Fruit fly (Drosophila melanogaster) whole organism, embryonic: ENCODE results near the gene Indy.

Experiments used
- Atf3 ChIP-seq: fragments of 200-800 bp; sonication (Bioruptor generic); optimal IDR thresholded peaks from 3 replicates; lab custom pipeline; 2016; ENCODE audit warnings: missing biosample characterization, missing genetic modification characterization
- CG10267 ChIP-seq: fragments of 200-800 bp; sonication (Bioruptor generic); optimal IDR thresholded peaks from 2 replicates; lab custom pipeline; 2018; ENCODE audit warnings: missing biosample characterization, mild to moderate bottlenecking, missing genetic modification characterization, moderate library complexity
- CG10274 ChIP-seq: fragments of 200-800 bp; sonication (Bioruptor generic); optimal IDR thresholded peaks from 3 replicates; lab custom pipeline; 2017; ENCODE audit warnings: missing biosample characterization, mild to moderate bottlenecking, missing genetic modification characterization
- CG11696 ChIP-seq: fragments of 200-800 bp; sonication (Bioruptor generic); IDR thresholded peaks from 2 replicates; pipeline ENCODE4 v1.3.6; 2022; ENCODE audit warnings: missing biosample characterization, missing genetic modification characterization
- CG13775 ChIP-seq: fragments of 200-800 bp; sonication (Bioruptor generic); optimal IDR thresholded peaks from 3 replicates; lab custom pipeline; 2017; ENCODE audit warnings: missing biosample characterization, mild to moderate bottlenecking, missing genetic modification characterization
- CG15269 ChIP-seq: fragments of 200-800 bp; sonication (Bioruptor generic); optimal IDR thresholded peaks from 2 replicates; lab custom pipeline; 2018; ENCODE audit warnings: missing biosample characterization, mild to moderate bottlenecking, missing genetic modification characterization, moderate library complexity
- CG1603 ChIP-seq: fragments of 200-800 bp; sonication (Bioruptor generic); optimal IDR thresholded peaks from 2 replicates; lab custom pipeline; 2019; ENCODE audit warnings: missing biosample characterization, mild to moderate bottlenecking, missing genetic modification characterization, moderate library complexity
- CG17359 ChIP-seq: fragments of 200-800 bp; sonication (Bioruptor generic); optimal IDR thresholded peaks from 3 replicates; lab custom pipeline; 2018; ENCODE audit warnings: missing biosample characterization, mild to moderate bottlenecking, missing genetic modification characterization, moderate library complexity
- CG1832 ChIP-seq: fragments of 200-800 bp; sonication (Bioruptor generic); optimal IDR thresholded peaks from 2 replicates; lab custom pipeline; 2017; ENCODE audit warnings: missing biosample characterization, mild to moderate bottlenecking, missing genetic modification characterization, inconsistent platforms
- CG2199 ChIP-seq: fragments of 200-800 bp; sonication (Bioruptor generic); IDR thresholded peaks from 3 replicates; pipeline ENCODE4 v1.3.6; 2022; ENCODE audit warnings: missing biosample characterization, missing genetic modification characterization
- CG30020 ChIP-seq: fragments of 200-800 bp; optimal IDR thresholded peaks from 2 replicates; lab custom pipeline; 2019; ENCODE audit warnings: missing biosample characterization, mild to moderate bottlenecking, missing genetic modification characterization, moderate library complexity
- CG3065 ChIP-seq: fragments of 200-800 bp; sonication (Bioruptor generic); optimal IDR thresholded peaks from 2 replicates; lab custom pipeline; 2016; ENCODE audit warnings: missing biosample characterization, missing genetic modification characterization
- CG3407 ChIP-seq: fragments of 200-800 bp; sonication (Bioruptor generic); optimal IDR thresholded peaks from 2 replicates; lab custom pipeline; 2018; ENCODE audit warnings: missing biosample characterization, mild to moderate bottlenecking, missing genetic modification characterization
- CG3838 ChIP-seq: fragments of 200-800 bp; sonication (Bioruptor generic); optimal IDR thresholded peaks from 3 replicates; lab custom pipeline; 2016; ENCODE audit warnings: missing biosample characterization, missing genetic modification characterization
- CG3847 ChIP-seq: fragments of 200-800 bp; sonication (Bioruptor generic); IDR thresholded peaks from 2 replicates; pipeline ENCODE4 v1.3.6; 2022; ENCODE audit warnings: missing biosample characterization, missing genetic modification characterization
- CG4424 ChIP-seq: fragments of 200-800 bp; sonication (Bioruptor generic); optimal IDR thresholded peaks from 3 replicates; lab custom pipeline; 2016; ENCODE audit warnings: missing biosample characterization, missing genetic modification characterization
- CG4820 ChIP-seq: fragments of 200-800 bp; sonication (Bioruptor generic); optimal IDR thresholded peaks from 3 replicates; lab custom pipeline; 2016; ENCODE audit warnings: missing biosample characterization, missing genetic modification characterization
- CG4854 ChIP-seq: fragments of 200-800 bp; sonication (Bioruptor generic); optimal IDR thresholded peaks from 2 replicates; lab custom pipeline; 2016; ENCODE audit warnings: missing biosample characterization, missing genetic modification characterization, inconsistent platforms
- CG6272 ChIP-seq: fragments of 200-800 bp; sonication (Bioruptor generic); IDR thresholded peaks from 2 replicates; pipeline ENCODE4 v1.3.6; 2022; ENCODE audit warnings: missing biosample characterization, missing genetic modification characterization
- CG7556 ChIP-seq: fragments of 200-800 bp; sonication (Bioruptor generic); optimal IDR thresholded peaks from 2 replicates; lab custom pipeline; 2017; ENCODE audit warnings: missing biosample characterization, mild to moderate bottlenecking, missing genetic modification characterization
- CG7987 ChIP-seq: fragments of 200-800 bp; sonication (Bioruptor generic); optimal IDR thresholded peaks from 2 replicates; lab custom pipeline; 2018; ENCODE audit warnings: missing biosample characterization, mild to moderate bottlenecking, missing genetic modification characterization, moderate library complexity
- CG9437 ChIP-seq: fragments of 200-800 bp; sonication (Bioruptor generic); optimal IDR thresholded peaks from 2 replicates; lab custom pipeline; 2018; ENCODE audit warnings: missing biosample characterization, mild to moderate bottlenecking, missing genetic modification characterization
- CrebB ChIP-seq: fragments of 200-800 bp; sonication (Bioruptor generic); optimal IDR thresholded peaks from 3 replicates; lab custom pipeline; 2018; ENCODE audit warnings: missing biosample characterization, mild to moderate bottlenecking, missing genetic modification characterization
- D ChIP-seq, 2 experiments: fragments of 200-800 bp in 1 of 2; fragments of >200 bp in 1 of 2; sonication (Bioruptor generic) in 1 of 2; optimal IDR thresholded peaks; 2 replicates in 1 of 2; 3 replicates in 1 of 2; lab custom pipeline; 2017; ENCODE audit warnings: mild to moderate bottlenecking in 1 of 2, missing biosample characterization in 1 of 2, missing genetic modification characterization in 1 of 2, missing genetic modification reagents in 1 of 2
- Dll ChIP-seq: fragments of 200-800 bp; sonication (Bioruptor generic); IDR thresholded peaks from 4 replicates; pipeline ENCODE4 v1.3.6; 2022; ENCODE audit warnings: missing biosample characterization, missing genetic modification characterization; ENCODE audit not compliant: partially characterized antibody
- Drgx ChIP-seq: fragments of 200-800 bp; sonication (Bioruptor generic); IDR thresholded peaks from 2 replicates; pipeline ENCODE4 v1.3.6; 2022; ENCODE audit warnings: missing biosample characterization, missing genetic modification characterization
- E2f1 ChIP-seq: fragments of 200-800 bp; sonication (Bioruptor generic); IDR thresholded peaks from 2 replicates; pipeline ENCODE4 v1.3.6; 2022; ENCODE audit warnings: missing biosample characterization, missing genetic modification characterization
- Fer2 ChIP-seq: fragments of 200-800 bp; sonication (Bioruptor generic); optimal IDR thresholded peaks from 2 replicates; lab custom pipeline; 2018; ENCODE audit warnings: missing biosample characterization, mild to moderate bottlenecking, missing genetic modification characterization, moderate library complexity
- HLHmδ ChIP-seq: fragments of 200-800 bp; sonication (Bioruptor generic); optimal IDR thresholded peaks from 2 replicates; lab custom pipeline; 2018; ENCODE audit warnings: missing biosample characterization, mild to moderate bottlenecking, missing genetic modification characterization, moderate library complexity
- Lim3 ChIP-seq: fragments of 200-800 bp; sonication (Bioruptor generic); IDR thresholded peaks from 2 replicates; pipeline ENCODE4 v1.3.6; 2022; ENCODE audit warnings: missing biosample characterization, missing genetic modification characterization
- NC2α ChIP-seq: fragments of 200-800 bp; sonication (Bioruptor generic); optimal IDR thresholded peaks from 2 replicates; lab custom pipeline; 2016; ENCODE audit warnings: missing biosample characterization, missing genetic modification characterization
- NFAT ChIP-seq: fragments of 200-800 bp; sonication (Bioruptor generic); IDR thresholded peaks from 2 replicates; pipeline ENCODE4 v1.3.6; 2022; ENCODE audit warnings: missing biosample characterization, missing genetic modification characterization
- Opbp ChIP-seq: fragments of 200-800 bp; sonication (Bioruptor generic); IDR thresholded peaks from 3 replicates; pipeline ENCODE4 v1.3.6; 2022; ENCODE audit warnings: missing biosample characterization, missing genetic modification characterization; ENCODE audit not compliant: partially characterized antibody
- Sin3A ChIP-seq: fragments of >200 bp; optimal IDR thresholded peaks from 2 replicates; lab custom pipeline; 2018
- Spps ChIP-seq: fragments of 200-800 bp; sonication (Bioruptor generic); optimal IDR thresholded peaks from 2 replicates; lab custom pipeline; 2018; ENCODE audit warnings: missing biosample characterization, mild to moderate bottlenecking, missing genetic modification characterization
- Xrp1 ChIP-seq: fragments of 200-800 bp; sonication (Bioruptor generic); IDR thresholded peaks from 2 replicates; pipeline ENCODE4 v1.3.6; 2022; ENCODE audit warnings: missing biosample characterization, missing genetic modification characterization
- ac ChIP-seq: fragments of 200-800 bp; sonication (Bioruptor generic); optimal IDR thresholded peaks from 3 replicates; lab custom pipeline; 2017; ENCODE audit warnings: missing biosample characterization, mild to moderate bottlenecking, missing genetic modification characterization
- cas ChIP-seq: fragments of 200-800 bp; sonication (Bioruptor generic); IDR thresholded peaks from 2 replicates; pipeline ENCODE4 v1.3.6; 2022; ENCODE audit warnings: missing biosample characterization, missing genetic modification characterization
- eve ChIP-seq, 2 experiments: fragments of >200 bp; optimal IDR thresholded peaks; 2 replicates each; lab custom pipeline; 2017; ENCODE audit warnings: missing biosample characterization in 2 of 2, missing genetic modification characterization in 2 of 2
- exex ChIP-seq: fragments of 200-800 bp; sonication (Bioruptor generic); optimal IDR thresholded peaks from 4 replicates; lab custom pipeline; 2018; ENCODE audit warnings: missing biosample characterization, mild to moderate bottlenecking, missing genetic modification characterization, moderate library complexity
- gt ChIP-seq: fragments of 200-800 bp; sonication (Bioruptor generic); IDR thresholded peaks from 2 replicates; pipeline ENCODE4 v1.3.6; 2022; ENCODE audit warnings: missing biosample characterization, missing genetic modification characterization
- ind ChIP-seq: fragments of 200-800 bp; sonication (Bioruptor generic); optimal IDR thresholded peaks from 3 replicates; lab custom pipeline; 2016; ENCODE audit warnings: missing biosample characterization, missing genetic modification characterization
- maf-S ChIP-seq: fragments of 200-800 bp; sonication (Bioruptor generic); optimal IDR thresholded peaks from 2 replicates; lab custom pipeline; 2016; ENCODE audit warnings: missing biosample characterization, missing genetic modification characterization
- peb ChIP-seq: fragments of 200-800 bp; sonication (Bioruptor generic); IDR thresholded peaks from 2 replicates; pipeline ENCODE4 v1.3.6; 2022; ENCODE audit warnings: missing biosample characterization, missing genetic modification characterization
- pnt ChIP-seq: fragments of 200-800 bp; sonication (Bioruptor generic); optimal IDR thresholded peaks from 3 replicates; lab custom pipeline; 2016; ENCODE audit warnings: missing biosample characterization, missing genetic modification characterization
- ranshi ChIP-seq: fragments of 200-800 bp; sonication (Bioruptor generic); IDR thresholded peaks from 2 replicates; pipeline ENCODE4 v1.3.6; 2022; ENCODE audit warnings: missing biosample characterization, missing genetic modification characterization
- repo ChIP-seq: fragments of 200-800 bp; sonication (Bioruptor generic); optimal IDR thresholded peaks from 2 replicates; lab custom pipeline; 2016; ENCODE audit warnings: missing biosample characterization, missing genetic modification characterization
- tap ChIP-seq: fragments of 200-800 bp; optimal IDR thresholded peaks from 3 replicates; lab custom pipeline; 2019; ENCODE audit warnings: missing biosample characterization, mild to moderate bottlenecking, missing genetic modification characterization, moderate library complexity
- tna ChIP-seq: fragments of 200-800 bp; sonication (Bioruptor generic); IDR thresholded peaks from 2 replicates; pipeline ENCODE4 v1.3.6; 2022; ENCODE audit warnings: missing biosample characterization, missing genetic modification characterization; ENCODE audit not compliant: partially characterized antibody
- trem ChIP-seq: fragments of 200-800 bp; optimal IDR thresholded peaks from 3 replicates; lab custom pipeline; 2019; ENCODE audit warnings: missing biosample characterization, mild to moderate bottlenecking, missing genetic modification characterization, moderate library complexity
- tup ChIP-seq: fragments of 200-800 bp; sonication (Bioruptor generic); optimal IDR thresholded peaks from 2 replicates; lab custom pipeline; 2016; ENCODE audit warnings: missing biosample characterization, mild to moderate bottlenecking, missing genetic modification characterization, moderate library complexity
- zfh2 ChIP-seq: fragments of 200-800 bp; sonication (Bioruptor generic); optimal IDR thresholded peaks from 2 replicates; lab custom pipeline; 2016; ENCODE audit warnings: missing biosample characterization, missing genetic modification characterization

Indy gene

DNA sequence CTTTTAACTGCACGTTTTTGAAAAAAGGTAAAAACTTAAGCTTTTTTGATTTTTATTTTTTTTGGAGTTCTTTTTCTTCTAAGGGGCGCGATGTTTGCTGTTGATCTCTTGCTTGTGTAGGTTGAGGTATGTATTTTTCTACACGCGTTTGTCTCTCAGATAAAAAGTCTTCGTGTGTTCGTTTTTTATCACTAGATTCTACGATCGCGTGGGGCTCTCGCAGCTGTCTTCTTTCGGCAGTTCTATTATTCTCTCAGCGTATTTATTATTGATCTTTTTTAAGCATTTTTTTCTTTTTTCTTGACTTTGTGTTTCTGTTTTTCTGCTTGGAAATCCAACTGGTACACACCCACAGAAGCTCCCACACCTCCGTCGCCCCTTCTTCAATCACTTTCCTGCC is 49.0 kb upstream of the Indy start (continued):
- peak; percentile 31 for TF ChIP-seq CG17359 (tag; lab: Kevin White, UChicago)
- TF ChIP-seq tna (GFP tag; lab: Robert Waterston, UW) = no peak
- TF ChIP-seq ranshi (GFP tag; lab: Robert Waterston, UW) = no peak
- no peak for TF ChIP-seq Lim3
- no peak for TF ChIP-seq ac (GFP tag; lab: Kevin White, UChicago)
- TF ChIP-seq D (optimal IDR thresholded peaks at IDR 0.05; lab: Kevin White, UChicago) = no peak
- TF ChIP-seq D (GFP tag; optimal IDR thresholded peaks at IDR 0.05; lab: Kevin White, UChicago) = no peak
- no peak for TF ChIP-seq Drgx (GFP tag; lab: Robert Waterston, UW)
- TF ChIP-seq CG7987 (GFP tag; lab: Kevin White, UChicago) = no peak
- TF ChIP-seq cas (GFP tag; lab: Robert Waterston, UW) = no peak
- no peak for TF ChIP-seq E2f1 (GFP tag; lab: Robert Waterston, UW)
- TF ChIP-seq CG3847 (GFP tag; lab: Robert Waterston, UW) = no peak
- no peak for TF ChIP-seq HLHmδ (GFP tag; lab: Kevin White, UChicago)
- TF ChIP-seq Dll = no peak
- no peak for TF ChIP-seq CG4424 (GFP tag; lab: Kevin White, UChicago)
- TF ChIP-seq gt (GFP tag; lab: Robert Waterston, UW) = no peak
- TF ChIP-seq CG4854 (GFP tag; lab: Kevin White, UChicago) = no peak
- no peak for TF ChIP-seq CG13775 (GFP tag; lab: Kevin White, UChicago)
- TF ChIP-seq CG3838 (GFP tag; lab: Kevin White, UChicago) = no peak
- TF ChIP-seq Spps = no peak
- TF ChIP-seq CG7556 (GFP tag; lab: Kevin White, UChicago) = no peak
- TF ChIP-seq CG30020 = no peak
- TF ChIP-seq CG2199 = peak; percentile 45; the same call in 1 of the 3 replicates
- no peak for TF ChIP-seq maf-S
- no peak for TF ChIP-seq CG9437
- TF ChIP-seq CG11696 (GFP tag; lab: Robert Waterston, UW) = no peak
- TF ChIP-seq exex (tag; lab: Kevin White, UChicago) = peak; percentile 6
- TF ChIP-seq Fer2 (tag; lab: Kevin White, UChicago) = no peak
- TF ChIP-seq Opbp (GFP tag; lab: Robert Waterston, UW) = no peak
- TF ChIP-seq CG6272 (GFP tag; lab: Robert Waterston, UW) = no peak
- no peak for TF ChIP-seq pnt
- TF ChIP-seq NFAT = no peak
- TF ChIP-seq tup (GFP tag; lab: Kevin White, UChicago) = no peak
- TF ChIP-seq zfh2 = no peak
- TF ChIP-seq CG15269 = peak; percentile 5
- no peak for TF ChIP-seq CG1603 (tag; lab: Kevin White, UChicago)
- no peak for TF ChIP-seq ind (GFP tag; lab: Kevin White, UChicago)
- no peak for TF ChIP-seq CrebB (tag; lab: Kevin White, UChicago)
- TF ChIP-seq CG4820 (GFP tag; lab: Kevin White, UChicago) = no peak
- no peak for TF ChIP-seq Sin3A (lab: Kevin White, UChicago)
- TF ChIP-seq Xrp1 = no peak
- TF ChIP-seq eve (GFP tag; optimal IDR thresholded peaks at IDR 0.05; lab: Kevin White, UChicago) = no peak
- no peak for TF ChIP-seq trem (tag; lab: Kevin White, UChicago)
- TF ChIP-seq peb = no peak
- no peak for TF ChIP-seq repo (GFP tag; lab: Kevin White, UChicago)
- TF ChIP-seq CG1832 = no peak
- TF ChIP-seq CG10274 (GFP tag; lab: Kevin White, UChicago) = no peak
- TF ChIP-seq Atf3 (GFP tag; lab: Kevin White, UChicago) = no peak
- TF ChIP-seq CG10267 (tag; lab: Kevin White, UChicago) = no peak
- no peak for TF ChIP-seq CG3065 (GFP tag; lab: Kevin White, UChicago)
- TF ChIP-seq tap (tag; lab: Kevin White, UChicago) = no peak
- no peak for TF ChIP-seq NC2α (GFP tag; lab: Kevin White, UChicago)
- no peak for TF ChIP-seq CG3407 (GFP tag; lab: Kevin White, UChicago)
